Fruit fly (Drosophila melanogaster) whole organism, prepupa: ENCODE data around the gene CG44090.

Experiments
- Blimp-1 ChIP-seq: fragments of 200-800 bp; sonication (Bioruptor generic); optimal IDR thresholded peaks from 3 replicates; lab custom pipeline; 2017; ENCODE audit warnings: missing biosample characterization, missing genetic modification characterization, mild to moderate bottlenecking, moderate library complexity, missing genetic modification reagents
- CG10631 ChIP-seq: fragments of 200-800 bp; sonication (Bioruptor generic); optimal IDR thresholded peaks from 2 replicates; lab custom pipeline; 2016; ENCODE audit warnings: missing biosample characterization, missing genetic modification characterization
- CG10669 ChIP-seq: fragments of 200-800 bp; sonication (Bioruptor generic); optimal IDR thresholded peaks from 3 replicates; lab custom pipeline; 2018; ENCODE audit warnings: missing biosample characterization, mild to moderate bottlenecking, missing genetic modification characterization, moderate library complexity
- CG11294 ChIP-seq: fragments of 200-800 bp; sonication (Bioruptor generic); IDR thresholded peaks from 2 replicates; pipeline ENCODE4 v1.3.6; 2022; ENCODE audit warnings: missing biosample characterization, missing genetic modification characterization
- CG11762 ChIP-seq: fragments of 200-800 bp; sonication (Bioruptor generic); optimal IDR thresholded peaks from 3 replicates; lab custom pipeline; 2016; ENCODE audit warnings: missing biosample characterization, missing genetic modification characterization; ENCODE audit not compliant: insufficient read depth
- CG11902 ChIP-seq: fragments of 200-800 bp; sonication (Bioruptor generic); optimal IDR thresholded peaks from 3 replicates; lab custom pipeline; 2016; ENCODE audit warnings: missing biosample characterization, missing genetic modification characterization
- CG16779 ChIP-seq: fragments of 200-800 bp; sonication (Bioruptor generic); optimal IDR thresholded peaks from 3 replicates; lab custom pipeline; 2017; ENCODE audit warnings: missing biosample characterization, mild to moderate bottlenecking, missing genetic modification characterization
- CG3032 ChIP-seq: fragments of 200-800 bp; optimal IDR thresholded peaks from 2 replicates; lab custom pipeline; 2019; ENCODE audit warnings: missing biosample characterization, mild to moderate bottlenecking, missing genetic modification characterization, moderate library complexity
- CG31627 ChIP-seq: fragments of 200-800 bp; sonication (Bioruptor generic); optimal IDR thresholded peaks from 3 replicates; lab custom pipeline; 2016; ENCODE audit warnings: missing biosample characterization, missing genetic modification characterization
- CG32006 ChIP-seq: fragments of 200-800 bp; sonication (Bioruptor generic); optimal IDR thresholded peaks from 3 replicates; lab custom pipeline; 2017; ENCODE audit warnings: missing biosample characterization, mild to moderate bottlenecking, missing genetic modification characterization
- CG34406 ChIP-seq: fragments of 200-800 bp; sonication (Bioruptor generic); optimal IDR thresholded peaks from 3 replicates; lab custom pipeline; 2016; ENCODE audit warnings: missing biosample characterization, missing genetic modification characterization
- CG3919 ChIP-seq: fragments of 200-800 bp; sonication (Bioruptor generic); optimal IDR thresholded peaks from 3 replicates; lab custom pipeline; 2016; ENCODE audit warnings: missing biosample characterization, missing genetic modification characterization
- CG6163 ChIP-seq: fragments of 200-800 bp; sonication (Bioruptor generic); IDR thresholded peaks from 3 replicates; pipeline ENCODE4 v1.3.6; 2022; ENCODE audit warnings: missing biosample characterization, missing genetic modification characterization
- CG6792 ChIP-seq: fragments of 200-800 bp; sonication (Bioruptor generic); optimal IDR thresholded peaks from 3 replicates; lab custom pipeline; 2016; ENCODE audit warnings: missing biosample characterization, missing genetic modification characterization
- CG6808 ChIP-seq: fragments of 200-800 bp; sonication (Bioruptor generic); optimal IDR thresholded peaks from 3 replicates; lab custom pipeline; 2017; ENCODE audit warnings: missing biosample characterization, missing genetic modification characterization, mild to moderate bottlenecking, moderate library complexity, missing genetic modification reagents
- CG7368 ChIP-seq: fragments of 200-800 bp; sonication (Bioruptor generic); optimal IDR thresholded peaks from 3 replicates; lab custom pipeline; 2016; ENCODE audit warnings: missing biosample characterization, missing genetic modification characterization
- CG8319 ChIP-seq: fragments of 200-800 bp; sonication (Bioruptor generic); optimal IDR thresholded peaks from 3 replicates; lab custom pipeline; 2016; ENCODE audit warnings: missing biosample characterization, missing genetic modification characterization
- CG8632 ChIP-seq: fragments of 200-800 bp; sonication (Bioruptor generic); optimal IDR thresholded peaks from 3 replicates; lab custom pipeline; 2016; ENCODE audit warnings: missing biosample characterization, missing genetic modification characterization
- CG9139 ChIP-seq: fragments of 200-800 bp; sonication (Bioruptor generic); optimal IDR thresholded peaks from 3 replicates; lab custom pipeline; 2017; ENCODE audit warnings: missing biosample characterization, mild to moderate bottlenecking, missing genetic modification characterization
- Eip75B ChIP-seq: fragments of 200-800 bp; sonication (Bioruptor generic); optimal IDR thresholded peaks from 3 replicates; lab custom pipeline; 2016; ENCODE audit warnings: missing biosample characterization, missing genetic modification characterization
- Eip93F ChIP-seq: fragments of 200-800 bp; sonication (Bioruptor generic); optimal IDR thresholded peaks from 2 replicates; lab custom pipeline; 2016; ENCODE audit warnings: missing biosample characterization, mild to moderate bottlenecking, missing genetic modification characterization
- Ets21C ChIP-seq: fragments of 200-800 bp; sonication (Bioruptor generic); optimal IDR thresholded peaks from 3 replicates; lab custom pipeline; 2016; ENCODE audit warnings: missing biosample characterization, missing genetic modification characterization
- Gug ChIP-seq: fragments of 200-800 bp; sonication (Bioruptor generic); IDR thresholded peaks from 2 replicates; pipeline ENCODE4 v1.3.6; 2022; ENCODE audit warnings: missing biosample characterization, missing genetic modification characterization
- Hr4 ChIP-seq: fragments of 200-800 bp; sonication (Bioruptor generic); optimal IDR thresholded peaks from 3 replicates; lab custom pipeline; 2016; ENCODE audit warnings: missing biosample characterization, missing genetic modification characterization
- Lpt ChIP-seq: fragments of 200-800 bp; sonication (Bioruptor generic); optimal IDR thresholded peaks from 3 replicates; lab custom pipeline; 2016; ENCODE audit warnings: missing biosample characterization, missing genetic modification characterization
- Met ChIP-seq: fragments of 200-800 bp; sonication (Bioruptor generic); optimal IDR thresholded peaks from 3 replicates; lab custom pipeline; 2016; ENCODE audit warnings: missing biosample characterization, missing genetic modification characterization
- Smox ChIP-seq: fragments of 200-800 bp; sonication (Bioruptor generic); optimal IDR thresholded peaks from 3 replicates; lab custom pipeline; 2016; ENCODE audit warnings: missing biosample characterization, missing genetic modification characterization
- Sox102F ChIP-seq: fragments of 200-800 bp; sonication (Bioruptor generic); optimal IDR thresholded peaks from 2 replicates; lab custom pipeline; 2016; ENCODE audit warnings: missing biosample characterization, mild to moderate bottlenecking, missing genetic modification characterization
- achi ChIP-seq: fragments of 200-800 bp; sonication (Bioruptor generic); optimal IDR thresholded peaks from 3 replicates; lab custom pipeline; 2016; ENCODE audit warnings: missing biosample characterization, missing genetic modification characterization
- acj6 ChIP-seq: fragments of 200-800 bp; sonication (Bioruptor generic); optimal IDR thresholded peaks from 3 replicates; lab custom pipeline; 2016; ENCODE audit warnings: missing biosample characterization, missing genetic modification characterization
- dac ChIP-seq: fragments of 200-800 bp; sonication (Bioruptor generic); optimal IDR thresholded peaks from 2 replicates; lab custom pipeline; 2017; ENCODE audit warnings: missing biosample characterization, mild to moderate bottlenecking, missing genetic modification characterization
- dsx ChIP-seq: fragments of 200-800 bp; optimal IDR thresholded peaks from 3 replicates; lab custom pipeline; 2019; ENCODE audit warnings: missing biosample characterization, mild to moderate bottlenecking, missing genetic modification characterization, moderate library complexity; ENCODE audit not compliant: poor library complexity, severe bottlenecking
- eg ChIP-seq: fragments of 200-800 bp; sonication (Bioruptor generic); IDR thresholded peaks from 3 replicates; pipeline ENCODE4 v1.3.6; 2022; ENCODE audit warnings: missing biosample characterization, missing genetic modification characterization
- esn ChIP-seq: fragments of 200-800 bp; sonication (Bioruptor generic); optimal IDR thresholded peaks from 2 replicates; lab custom pipeline; 2016; ENCODE audit warnings: missing biosample characterization, mild to moderate bottlenecking, missing genetic modification characterization, moderate library complexity
- fd59A ChIP-seq: fragments of 200-800 bp; sonication (Bioruptor generic); optimal IDR thresholded peaks from 2 replicates; lab custom pipeline; 2017; ENCODE audit warnings: missing biosample characterization, mild to moderate bottlenecking, missing genetic modification characterization, missing genetic modification reagents
- fkh ChIP-seq: fragments of 200-800 bp; sonication (Bioruptor generic); optimal IDR thresholded peaks from 3 replicates; lab custom pipeline; 2017; ENCODE audit warnings: missing biosample characterization, mild to moderate bottlenecking, missing genetic modification characterization, moderate library complexity
- lz ChIP-seq: fragments of 200-800 bp; sonication (Bioruptor generic); optimal IDR thresholded peaks from 3 replicates; lab custom pipeline; 2016; ENCODE audit warnings: missing biosample characterization, missing genetic modification characterization
- net ChIP-seq: fragments of 200-800 bp; sonication (Bioruptor generic); optimal IDR thresholded peaks from 3 replicates; lab custom pipeline; 2016; ENCODE audit warnings: missing biosample characterization, missing genetic modification characterization
- salr ChIP-seq, 2 experiments: fragments of 200-800 bp; sonication (Bioruptor generic); optimal IDR thresholded peaks; 3 replicates each; lab custom pipeline; 2016 to 2018; ENCODE audit warnings: missing biosample characterization in 2 of 2, missing genetic modification characterization in 2 of 2, mild to moderate bottlenecking in 1 of 2
- spab ChIP-seq: fragments of 200-800 bp; sonication (Bioruptor generic); optimal IDR thresholded peaks from 2 replicates; lab custom pipeline; 2017; ENCODE audit warnings: missing biosample characterization, mild to moderate bottlenecking, missing genetic modification characterization, missing genetic modification reagents
- ss ChIP-seq, 2 experiments: fragments of 200-800 bp; sonication (Bioruptor generic); optimal IDR thresholded peaks; 2 replicates in 1 of 2; 3 replicates in 1 of 2; lab custom pipeline; 2017 to 2018; ENCODE audit warnings: mild to moderate bottlenecking in 2 of 2, missing biosample characterization in 2 of 2, missing genetic modification characterization in 2 of 2, moderate library complexity in 1 of 2
- svp ChIP-seq: fragments of 200-800 bp; sonication (Bioruptor generic); peaks from one replicate; lab custom pipeline; 2016; ENCODE audit warnings: missing biosample characterization, missing genetic modification characterization
- vri ChIP-seq: fragments of 200-800 bp; sonication (Bioruptor generic); optimal IDR thresholded peaks from 3 replicates; lab custom pipeline; 2016; ENCODE audit warnings: missing biosample characterization, mild to moderate bottlenecking, missing genetic modification characterization

Gene CG44090

DNA sequence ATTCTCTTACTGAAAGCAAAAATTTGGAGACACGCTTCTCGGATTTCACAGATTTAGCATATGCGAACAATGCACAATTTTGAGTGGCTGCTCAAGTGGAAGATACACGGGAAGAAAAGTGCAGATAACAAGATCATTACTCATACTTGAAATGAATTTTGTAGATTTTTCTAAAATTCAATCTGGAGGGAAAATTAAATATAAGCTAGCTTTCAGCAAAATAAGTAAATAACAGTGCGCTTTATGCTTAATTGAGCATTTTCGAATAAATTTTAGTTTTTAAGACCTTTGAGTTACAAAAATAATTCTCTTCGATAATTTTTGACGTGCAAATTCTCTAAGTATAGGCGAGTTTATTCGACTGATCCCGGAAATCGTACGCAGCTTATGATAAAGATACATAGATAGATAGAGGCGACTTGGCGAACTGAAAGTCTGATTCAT lies 33.5 kb downstream of the CG44090 start (continued):
- TF ChIP-seq Smox (GFP tag; lab: Kevin White, UChicago), result peak; percentile 39
- TF ChIP-seq ss (GFP tag; optimal IDR thresholded peaks at IDR 0.05; lab: Kevin White, UChicago), result peak; percentile 44 to 67
- peak; percentile 73 for TF ChIP-seq CG11902 (GFP tag; lab: Kevin White, UChicago)
- TF ChIP-seq achi (GFP tag; lab: Kevin White, UChicago), result peak; percentile 52
- peak; percentile 78 for TF ChIP-seq CG10669 (GFP tag; lab: Kevin White, UChicago)
- no peak for TF ChIP-seq CG8319 (GFP tag; lab: Kevin White, UChicago)
- peak; percentile 57 for TF ChIP-seq Met (GFP tag; lab: Kevin White, UChicago)
- TF ChIP-seq acj6, result peak; percentile 47
- peak; percentile 52 for TF ChIP-seq net (GFP tag; lab: Kevin White, UChicago)
- TF ChIP-seq svp (GFP tag; lab: Kevin White, UChicago), result peak; percentile 96
- TF ChIP-seq CG32006 (GFP tag; lab: Kevin White, UChicago), result peak; percentile 69
- TF ChIP-seq CG7368 (GFP tag; lab: Kevin White, UChicago), result peak; percentile 56
- peak; percentile 36 for TF ChIP-seq CG34406 (GFP tag; lab: Kevin White, UChicago)
- TF ChIP-seq vri, result no peak
- TF ChIP-seq Sox102F (GFP tag; lab: Kevin White, UChicago), result peak; percentile 14
- TF ChIP-seq lz (GFP tag; lab: Kevin White, UChicago), result peak; percentile 63

DNA sequence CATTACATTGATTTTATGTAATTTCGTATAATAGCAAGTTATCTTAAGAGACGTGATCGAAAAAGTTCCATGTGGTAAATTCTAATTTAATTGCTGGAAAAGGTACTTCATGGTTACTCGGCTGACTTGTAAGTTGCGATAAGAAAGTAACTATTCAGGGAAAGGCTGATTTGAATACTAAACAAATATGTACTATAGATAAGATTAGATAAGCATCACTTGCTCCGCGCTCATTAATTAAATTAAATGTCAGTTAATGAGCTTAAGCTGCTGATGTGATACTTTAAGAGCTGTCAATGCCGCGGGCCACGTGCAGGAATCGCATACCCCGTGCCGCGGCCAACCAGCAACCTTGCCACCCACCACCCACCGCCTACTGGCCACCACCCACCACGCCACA lies 34.1 kb downstream of the CG44090 start:
- TF ChIP-seq CG11762, result no peak
- peak; percentile 19 for TF ChIP-seq fkh (GFP tag; lab: Kevin White, UChicago)

DNA sequence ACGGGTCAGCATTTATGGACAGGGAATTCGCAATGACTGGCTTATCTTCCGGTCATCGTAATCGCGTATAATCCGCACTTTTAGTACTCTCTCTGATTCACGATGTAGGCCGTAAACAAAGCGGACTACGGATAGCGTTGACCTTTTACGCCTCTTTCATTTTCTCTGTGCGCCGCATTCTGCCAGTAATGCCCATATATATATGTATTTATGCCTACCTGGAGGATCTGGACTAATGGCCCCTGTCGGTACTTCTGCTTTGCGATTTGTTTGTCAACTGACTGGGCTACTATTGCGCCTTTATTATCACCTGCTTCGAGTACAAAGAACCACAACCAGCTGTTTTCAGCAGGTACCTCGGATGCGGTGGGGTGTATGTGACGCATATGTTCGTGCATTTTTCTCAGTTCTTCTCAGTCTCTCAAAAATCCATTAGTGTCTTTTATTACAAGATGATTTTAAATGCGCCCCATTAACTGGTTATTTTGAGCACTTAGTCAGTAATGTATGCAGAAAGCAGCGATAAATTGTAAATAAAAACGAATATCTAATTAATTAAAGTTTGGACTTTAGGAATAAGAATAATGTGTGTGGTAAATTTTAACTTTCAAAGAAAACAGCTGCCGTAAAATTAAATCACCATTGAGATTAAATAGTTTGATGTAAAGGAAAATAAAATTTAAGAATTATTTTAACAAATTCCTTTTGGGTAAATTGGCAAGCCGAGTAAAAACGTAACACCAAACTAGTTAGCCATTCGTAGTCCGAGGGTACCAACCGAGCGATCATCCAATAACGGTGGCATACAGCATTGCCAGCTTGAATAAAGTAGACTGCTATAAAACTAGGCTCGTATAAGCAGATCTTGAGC lies 39.7 kb downstream of the CG44090 start, which contains the start of gene CREG:
Gene CREG (minus strand): TSS at position 323 of the 871 bp plus-strand sequence.
- peak; percentile 33; the same call in 1 of the 3 replicates for TF ChIP-seq CG6163
- TF ChIP-seq Eip93F, result peak; percentile 48
- TF ChIP-seq CG7368 (GFP tag; lab: Kevin White, UChicago), result peak; percentile 12
- no peak for TF ChIP-seq CG8319 (GFP tag; lab: Kevin White, UChicago)
- no peak for TF ChIP-seq CG16779 (tag; lab: Kevin White, UChicago)
- TF ChIP-seq acj6, result peak; percentile 32
- peak; percentile 45 for TF ChIP-seq CG34406 (GFP tag; lab: Kevin White, UChicago)
- TF ChIP-seq Eip75B (GFP tag; lab: Kevin White, UChicago), result peak; percentile 51
- TF ChIP-seq dac (GFP tag; lab: Kevin White, UChicago), result no peak
- peak; percentile 38 for TF ChIP-seq CG31627 (GFP tag; lab: Kevin White, UChicago)
- no peak for TF ChIP-seq CG9139
- TF ChIP-seq CG11902 (GFP tag; lab: Kevin White, UChicago), result peak; percentile 41
- TF ChIP-seq Sox102F (GFP tag; lab: Kevin White, UChicago), result peak; percentile 57
- TF ChIP-seq CG11294 (GFP tag; lab: Robert Waterston, UW), result no peak
- TF ChIP-seq eg, result no peak
- peak; percentile 38 for TF ChIP-seq CG8632 (GFP tag; lab: Kevin White, UChicago)
- peak; percentile 20 for TF ChIP-seq fkh (GFP tag; lab: Kevin White, UChicago)
- peak; percentile 72 for TF ChIP-seq esn (GFP tag; lab: Kevin White, UChicago)
- peak; percentile 6 for TF ChIP-seq CG10669 (GFP tag; lab: Kevin White, UChicago)
- TF ChIP-seq CG10631 (GFP tag; lab: Kevin White, UChicago), result peak; percentile 10
- peak; percentile 48 for TF ChIP-seq Hr4 (GFP tag; lab: Kevin White, UChicago)
- TF ChIP-seq lz (GFP tag; lab: Kevin White, UChicago), result peak; percentile 43
- TF ChIP-seq salr (GFP tag; optimal IDR thresholded peaks at IDR 0.05; lab: Kevin White, UChicago), result peak in 1 of 2 experiments; percentile 73
- peak; percentile 30 for TF ChIP-seq Ets21C (GFP tag; lab: Kevin White, UChicago)
- peak; percentile 96 for TF ChIP-seq svp (GFP tag; lab: Kevin White, UChicago)
- TF ChIP-seq CG11762, result no peak
- no peak for TF ChIP-seq fd59A (GFP tag; lab: Kevin White, UChicago)
- no peak for TF ChIP-seq Gug (GFP tag; lab: Robert Waterston, UW)
- peak; percentile 44 for TF ChIP-seq CG6808 (GFP tag; lab: Kevin White, UChicago)
- TF ChIP-seq vri, result peak; percentile 10
- no peak for TF ChIP-seq CG3032 (tag; lab: Kevin White, UChicago)
- peak; percentile 35 for TF ChIP-seq CG6792 (GFP tag; lab: Kevin White, UChicago)
- TF ChIP-seq Lpt (GFP tag; lab: Kevin White, UChicago), result no peak
- no peak for TF ChIP-seq dsx (GFP tag; lab: Kevin White, UChicago)
- peak; percentile 53 for TF ChIP-seq CG3919 (GFP tag; lab: Kevin White, UChicago)
- peak; percentile 2 for TF ChIP-seq spab (GFP tag; lab: Kevin White, UChicago)
- TF ChIP-seq Blimp-1 (GFP tag; lab: Kevin White, UChicago), result peak; percentile 11
